Fruit fly (Drosophila melanogaster) S2 (cell line): Measurements from ENCODE around the gene CG13855.

Source experiments
- CG8478 ChIP-seq: fragments of >200 bp; optimal IDR thresholded peaks from 2 replicates; lab custom pipeline; 2018
- CTCF ChIP-seq, 2 experiments: fragments of >200 bp; optimal IDR thresholded peaks; 2 replicates each; lab custom pipeline; 2018

DNA sequence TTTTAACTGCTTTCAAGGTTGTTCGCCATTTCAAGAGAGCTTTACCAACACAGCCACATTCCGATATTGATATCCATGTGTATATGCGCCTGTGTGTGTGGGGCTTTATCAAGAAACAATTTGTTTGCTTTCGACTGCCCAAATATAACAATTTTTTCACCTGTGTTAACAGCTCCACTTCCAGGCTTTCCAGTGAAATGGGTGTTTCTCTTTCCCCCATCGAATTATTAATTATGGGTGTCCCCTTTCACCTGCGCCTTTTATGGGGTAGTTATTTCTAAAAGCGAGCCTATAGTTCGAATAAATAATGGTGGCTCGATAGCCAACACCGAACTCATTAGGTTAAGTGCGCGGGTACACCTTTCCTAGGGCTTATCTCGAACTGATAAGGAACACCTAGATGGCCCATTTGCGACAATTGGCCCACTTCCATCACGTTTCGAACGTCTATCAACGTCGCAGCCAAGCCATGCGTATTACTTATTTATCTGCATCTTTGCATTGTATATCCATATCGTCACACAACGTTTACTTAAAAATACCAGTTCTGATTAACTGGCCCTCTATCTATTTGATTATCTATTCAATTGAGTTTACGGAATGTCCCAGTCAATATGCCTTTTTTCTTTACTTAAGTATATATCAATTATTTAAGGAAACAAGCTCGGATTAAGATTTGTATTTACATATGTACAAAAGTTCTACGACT lies 6.3 kb downstream of the CG13855 start:
- no peak for TF ChIP-seq CG8478 (lab: Kevin White, UChicago)
- TF ChIP-seq CTCF (optimal IDR thresholded peaks at IDR 0.05; lab: Kevin White, UChicago) = no peak
